Fruit fly (Drosophila melanogaster): ENCODE results near the gene CG5276.

Gene CG5276

DNA sequence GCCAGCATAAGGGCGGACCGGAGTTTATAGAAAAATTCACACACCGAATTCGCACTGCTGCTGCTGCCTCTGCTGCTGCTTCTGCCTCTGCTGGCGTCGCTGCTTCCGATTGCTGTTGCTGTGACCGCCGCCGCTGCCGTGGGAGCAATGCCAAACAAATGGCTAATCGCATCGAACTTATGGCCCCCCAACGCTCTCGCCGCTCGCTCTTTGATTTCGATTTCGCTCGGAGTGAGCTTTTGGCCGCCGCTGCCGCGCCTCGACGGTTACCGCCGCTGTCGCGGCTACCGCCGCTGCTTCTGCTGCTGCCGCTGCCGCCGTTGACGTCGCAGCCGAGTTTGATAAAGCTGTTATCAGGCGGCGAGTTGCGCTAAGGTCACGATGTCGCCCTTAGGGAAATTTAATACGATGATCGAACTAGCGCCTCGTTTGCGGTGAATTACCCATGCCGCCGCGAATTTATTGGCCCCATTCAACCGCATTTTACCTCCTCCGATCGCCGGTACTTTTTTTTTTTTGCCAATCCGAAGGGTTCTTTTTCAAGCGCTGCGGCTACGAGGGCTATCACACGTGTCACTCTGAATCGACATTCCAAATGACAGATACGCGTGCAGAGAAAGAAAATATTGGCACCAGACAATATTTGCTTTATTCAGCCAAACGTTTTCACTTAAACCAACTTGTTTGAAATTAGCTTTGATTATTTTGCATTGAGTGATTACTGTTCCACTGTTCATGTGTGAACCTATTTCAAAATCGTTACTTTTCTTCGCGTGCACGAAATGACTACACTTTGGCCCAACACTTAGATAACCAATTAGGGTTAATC, 26.7 kb downstream of the CG5276 start (continued):
- no peak for TF ChIP-seq abd-A (tag; optimal IDR thresholded peaks at IDR 0.05)
- TF ChIP-seq BtbVII (GFP tag; optimal IDR thresholded peaks at IDR 0.05) = peak; percentile 59
- TF ChIP-seq emc (GFP tag; optimal IDR thresholded peaks at IDR 0.05) = peak; percentile 53
- TF ChIP-seq Hey (tag; optimal IDR thresholded peaks at IDR 0.05) = no peak
- TF ChIP-seq Xbp1 (GFP tag; optimal IDR thresholded peaks at IDR 0.05) = peak; percentile 68
- TF ChIP-seq knrl (GFP tag; IDR thresholded peaks at IDR 0.05; ENCODE audit: partially characterized antibody) = no peak
- TF ChIP-seq Hr51 (GFP tag; optimal IDR thresholded peaks at IDR 0.05) = peak; percentile 48 to 53
- no peak for TF ChIP-seq tup (GFP tag; optimal IDR thresholded peaks at IDR 0.05)
- TF ChIP-seq zen (tag; optimal IDR thresholded peaks at IDR 0.05) = peak; percentile 27
- peak; percentile 64 for TF ChIP-seq bcd (GFP tag; optimal IDR thresholded peaks at IDR 0.05)
- no peak for TF ChIP-seq CG14965 (GFP tag; optimal IDR thresholded peaks at IDR 0.05; ENCODE audit: borderline replicate concordance)
- TF ChIP-seq CG4404 (GFP tag; IDR thresholded peaks at IDR 0.05) = peak; percentile 46; the same call in 1 of the 2 replicates
- TF ChIP-seq lmd (GFP tag; IDR thresholded peaks at IDR 0.05) = peak; percentile 79
- TF ChIP-seq slbo (GFP tag; IDR thresholded peaks at IDR 0.05) = peak; percentile 91
- TF ChIP-seq CG8478 (optimal IDR thresholded peaks at IDR 0.05) = no peak
- TF ChIP-seq kni (GFP tag; optimal IDR thresholded peaks at IDR 0.05) = no peak
- peak; percentile 50 for TF ChIP-seq fd96Cb (tag; optimal IDR thresholded peaks at IDR 0.05)
- peak; percentile 4 for TF ChIP-seq Max (GFP tag; optimal IDR thresholded peaks at IDR 0.05)
- peak; percentile 12 to 59 for TF ChIP-seq Trl (optimal IDR thresholded peaks at IDR 0.05)
- TF ChIP-seq Trl (GFP tag; optimal IDR thresholded peaks at IDR 0.05) = peak; percentile 40
- no peak for TF ChIP-seq MTF-1 (GFP tag; optimal IDR thresholded peaks at IDR 0.05; ENCODE audit: borderline replicate concordance)
- no peak for TF ChIP-seq mld (GFP tag; IDR thresholded peaks at IDR 0.05; ENCODE audit: partially characterized antibody)
- peak; percentile 41 for TF ChIP-seq chn (GFP tag; optimal IDR thresholded peaks at IDR 0.05)
- no peak for TF ChIP-seq CG4617 (GFP tag; optimal IDR thresholded peaks at IDR 0.05; ENCODE audit: borderline replicate concordance)
- TF ChIP-seq nau (GFP tag; optimal IDR thresholded peaks at IDR 0.05) = peak; percentile 1
- peak; percentile 33 for TF ChIP-seq CG1792 (GFP tag; optimal IDR thresholded peaks at IDR 0.05)
- TF ChIP-seq Optix (GFP tag; IDR thresholded peaks at IDR 0.05) = peak; percentile 68; the same call in 2 of the 3 replicates
- TF ChIP-seq NC2β (GFP tag; optimal IDR thresholded peaks at IDR 0.05) = peak; percentile 34
- TF ChIP-seq C15 (GFP tag; IDR thresholded peaks at IDR 0.05) = peak; percentile 77; the same call in 2 of the 3 replicates
- TF ChIP-seq dpn (GFP tag; optimal IDR thresholded peaks at IDR 0.05) = peak; percentile 55 to 63
- TF ChIP-seq klu (GFP tag; IDR thresholded peaks at IDR 0.05) = peak; percentile 72
- peak; percentile 18 for TF ChIP-seq jing (GFP tag; optimal IDR thresholded peaks at IDR 0.05)
- no peak for TF ChIP-seq Lim3 (GFP tag; IDR thresholded peaks at IDR 0.05)
- peak; percentile 61 for TF ChIP-seq phol (tag; optimal IDR thresholded peaks at IDR 0.05)
- no peak for TF ChIP-seq gcm2 (GFP tag; optimal IDR thresholded peaks at IDR 0.05)
- TF ChIP-seq Dp (GFP tag; optimal IDR thresholded peaks at IDR 0.05) = no peak
- peak; percentile 66 for TF ChIP-seq ssp (GFP tag; IDR thresholded peaks at IDR 0.05)
- TF ChIP-seq CG9727 (GFP tag; optimal IDR thresholded peaks at IDR 0.05) = peak; percentile 60
- peak; percentile 3 for TF ChIP-seq CG10267 (tag; optimal IDR thresholded peaks at IDR 0.05)
- no peak for TF ChIP-seq CG1832 (GFP tag; optimal IDR thresholded peaks at IDR 0.05)
- TF ChIP-seq Sox100B (GFP tag; optimal IDR thresholded peaks at IDR 0.05) = peak; percentile 31
- TF ChIP-seq Fer2 (tag; optimal IDR thresholded peaks at IDR 0.05) = peak; percentile 1
- TF ChIP-seq sim (GFP tag; IDR thresholded peaks at IDR 0.05) = no peak
- no peak for TF ChIP-seq CG33557 (GFP tag; optimal IDR thresholded peaks at IDR 0.05)
- TF ChIP-seq Sry-δ (GFP tag; optimal IDR thresholded peaks at IDR 0.05) = peak; percentile 25
- TF ChIP-seq sima (GFP tag; optimal IDR thresholded peaks at IDR 0.05) = peak; percentile 27
- TF ChIP-seq sr (GFP tag; IDR thresholded peaks at IDR 0.05) = peak; percentile 42; the same call in 1 of the 3 replicates
- peak; percentile 74 for TF ChIP-seq Xrp1 (GFP tag; IDR thresholded peaks at IDR 0.05)
- TF ChIP-seq NC2α (GFP tag; optimal IDR thresholded peaks at IDR 0.05) = peak; percentile 21

Data from whole organism, embryonic.